Fruit fly (Drosophila melanogaster): Measurements from ENCODE around the gene CG9396.
A peak's percentile ranks its signal among the peaks of the same experiment; 100 is the strongest.

CG9396 gene

DNA sequence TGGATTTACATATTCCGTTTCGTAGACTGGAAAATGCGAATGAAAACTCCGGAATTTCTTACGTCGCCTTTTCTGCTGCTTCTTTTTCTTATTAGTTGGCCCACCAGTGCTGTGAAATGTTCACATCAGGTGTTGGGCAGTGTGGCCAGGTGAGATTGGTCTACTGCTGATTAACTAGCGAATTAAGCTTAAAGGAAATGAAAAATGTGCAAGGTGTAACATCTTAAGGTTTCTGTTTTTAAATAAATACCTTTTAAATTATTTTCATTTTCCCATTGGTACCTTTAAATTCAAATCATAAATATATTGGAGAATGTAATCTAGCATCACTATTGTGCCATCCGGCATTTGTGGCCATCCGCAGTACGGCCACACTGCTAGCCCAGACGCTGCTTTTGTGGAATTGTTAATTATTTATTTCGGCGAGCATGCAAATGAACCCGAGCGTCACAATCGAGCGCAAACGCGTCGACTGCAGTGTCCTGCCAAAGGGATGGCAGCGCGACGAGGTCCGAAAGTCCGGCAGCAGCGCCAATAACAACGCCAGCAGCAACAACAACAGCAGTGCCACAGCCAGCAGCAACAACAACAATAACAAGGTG lies 11.9 kb downstream of the CG9396 start, which contains the start of the genes AP-1mu and MBD-like (continued):
- peak; percentile 11 for TF ChIP-seq CG1529 (GFP tag; optimal IDR thresholded peaks at IDR 0.05)
- TF ChIP-seq slp2 (GFP tag; optimal IDR thresholded peaks at IDR 0.05): peak; percentile 56
- peak; percentile 29; the same call in 1 of the 2 replicates for TF ChIP-seq cas (GFP tag; IDR thresholded peaks at IDR 0.05)
- peak; percentile 43 for TF ChIP-seq CG14667 (GFP tag; IDR thresholded peaks at IDR 0.05)
- TF ChIP-seq sisA (GFP tag; IDR thresholded peaks at IDR 0.05): peak; percentile 56
- no peak for TF ChIP-seq CkIIα-i1 (GFP tag; IDR thresholded peaks at IDR 0.05)
- peak; percentile 45; the same call in 1 of the 2 replicates for TF ChIP-seq rib (GFP tag; IDR thresholded peaks at IDR 0.05)
- TF ChIP-seq Side (GFP tag; optimal IDR thresholded peaks at IDR 0.05): peak; percentile 39
- no peak for TF ChIP-seq ato (GFP tag; IDR thresholded peaks at IDR 0.05; ENCODE audit: partially characterized antibody)
- peak; percentile 72 for TF ChIP-seq Mad (GFP tag; optimal IDR thresholded peaks at IDR 0.05)
- TF ChIP-seq CG10366 (GFP tag; IDR thresholded peaks at IDR 0.05): peak; percentile 35; the same call in 1 of the 2 replicates
- no peak for TF ChIP-seq tna (GFP tag; IDR thresholded peaks at IDR 0.05; ENCODE audit: partially characterized antibody)
- peak; percentile 55 for TF ChIP-seq CG13624 (GFP tag; optimal IDR thresholded peaks at IDR 0.05)
- peak; percentile 77 for TF ChIP-seq CG17186 (GFP tag; optimal IDR thresholded peaks at IDR 0.05)
- peak; percentile 57 for TF ChIP-seq CG18262 (tag; optimal IDR thresholded peaks at IDR 0.05)
- peak; percentile 65 for TF ChIP-seq tgo (GFP tag; IDR thresholded peaks at IDR 0.05)
- peak; percentile 55 for TF ChIP-seq dmrt11E (tag; optimal IDR thresholded peaks at IDR 0.05)
- peak; percentile 66 for TF ChIP-seq CG9215 (GFP tag; IDR thresholded peaks at IDR 0.05)
- TF ChIP-seq CG32772 (GFP tag; IDR thresholded peaks at IDR 0.05): peak; percentile 64
- TF ChIP-seq CG15514 (GFP tag; optimal IDR thresholded peaks at IDR 0.05): peak; percentile 66
- peak; percentile 70 for TF ChIP-seq CG4424 (GFP tag; optimal IDR thresholded peaks at IDR 0.05)
- TF ChIP-seq Awh (GFP tag; IDR thresholded peaks at IDR 0.05): no peak
- TF ChIP-seq nerfin-2 (GFP tag; IDR thresholded peaks at IDR 0.05; ENCODE audit: partially characterized antibody): no peak
- TF ChIP-seq CG17802 (tag; optimal IDR thresholded peaks at IDR 0.05): peak; percentile 17
- no peak for TF ChIP-seq ham (GFP tag; IDR thresholded peaks at IDR 0.05)
- peak; percentile 41 for TF ChIP-seq CG10462 (GFP tag; optimal IDR thresholded peaks at IDR 0.05)
- peak; percentile 19 for TF ChIP-seq eyg (GFP tag; optimal IDR thresholded peaks at IDR 0.05)
- peak; percentile 18 for TF ChIP-seq Nf-YB (GFP tag; optimal IDR thresholded peaks at IDR 0.05)
- TF ChIP-seq hb (GFP tag; IDR thresholded peaks at IDR 0.05; ENCODE audit: partially characterized antibody): no peak
- peak; percentile 55 for TF ChIP-seq esg (GFP tag; conservative IDR thresholded peaks at IDR 0.05)
- no peak for TF ChIP-seq ash1 (GFP tag; optimal IDR thresholded peaks at IDR 0.05)
- peak; percentile 2 for TF ChIP-seq p53 (GFP tag; optimal IDR thresholded peaks at IDR 0.05)
- no peak for TF ChIP-seq Neu2 (GFP tag; optimal IDR thresholded peaks at IDR 0.05; ENCODE audit: borderline replicate concordance)
- TF ChIP-seq CG9727 (GFP tag; optimal IDR thresholded peaks at IDR 0.05): peak; percentile 72
- TF ChIP-seq croc (GFP tag; conservative IDR thresholded peaks at IDR 0.05): peak; percentile 25; the same call in 1 of the 3 replicates
- TF ChIP-seq crc (GFP tag; optimal IDR thresholded peaks at IDR 0.05): peak; percentile 30
- no peak for TF ChIP-seq ERR (GFP tag; optimal IDR thresholded peaks at IDR 0.05)
- TF ChIP-seq CG34422 (GFP tag; IDR thresholded peaks at IDR 0.05): peak; percentile 59; the same call in 1 of the 3 replicates
- TF ChIP-seq CG15073 (GFP tag; optimal IDR thresholded peaks at IDR 0.05): no peak
- no peak for TF ChIP-seq CG3726 (GFP tag; IDR thresholded peaks at IDR 0.05)
- TF ChIP-seq CG6654 (GFP tag; optimal IDR thresholded peaks at IDR 0.05): no peak
- no peak for TF ChIP-seq wdn (GFP tag; IDR thresholded peaks at IDR 0.05)
- peak; percentile 64 for TF ChIP-seq BEAF-32 (GFP tag; optimal IDR thresholded peaks at IDR 0.05)
- TF ChIP-seq Sin3A (optimal IDR thresholded peaks at IDR 0.05): peak; percentile 94
- TF ChIP-seq dysf (GFP tag; IDR thresholded peaks at IDR 0.05): peak; percentile 63; the same call in 1 of the 3 replicates
- TF ChIP-seq CG17912 (GFP tag; optimal IDR thresholded peaks at IDR 0.05): peak; percentile 33
- peak; percentile 42 for TF ChIP-seq Oli (tag; optimal IDR thresholded peaks at IDR 0.05)
- peak; percentile 60; the same call in 1 of the 2 replicates for TF ChIP-seq lmd (GFP tag; IDR thresholded peaks at IDR 0.05)
- TF ChIP-seq CG10321 (GFP tag; IDR thresholded peaks at IDR 0.05): no peak
- peak; percentile 58 for TF ChIP-seq tup (GFP tag; optimal IDR thresholded peaks at IDR 0.05)
- TF ChIP-seq CG8765 (GFP tag; IDR thresholded peaks at IDR 0.05): peak; percentile 43; the same call in 1 of the 2 replicates

Data from whole organism, embryonic.